Fruit fly (Drosophila melanogaster): ENCODE data around the gene Rh7.

Rh7 gene

DNA sequence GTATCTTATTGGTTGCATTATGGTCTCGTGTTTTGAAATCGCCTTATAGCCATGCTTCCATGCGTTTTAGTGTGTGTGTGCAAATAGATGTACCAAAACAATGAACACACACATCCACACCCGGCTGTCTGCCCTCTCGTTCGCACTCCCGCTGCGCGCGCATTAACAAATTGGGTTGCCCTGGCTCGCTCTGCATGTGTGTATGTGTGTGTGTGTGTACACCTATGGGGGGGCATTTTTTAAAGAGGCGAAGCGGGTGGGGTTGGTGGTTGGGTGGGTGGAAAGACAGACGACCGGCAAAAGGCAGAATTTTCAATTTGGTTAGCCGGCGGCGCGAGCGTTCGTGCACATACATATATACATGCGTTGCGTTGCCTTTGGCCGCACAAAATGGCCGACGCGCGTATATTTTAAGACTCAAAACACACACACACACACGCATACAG is 51.1 kb downstream of the Rh7 start (continued):
- TF ChIP-seq CG14441 (GFP tag; IDR thresholded peaks at IDR 0.05) (peak; percentile 53), sqz (GFP tag; optimal IDR thresholded peaks at IDR 0.05) (peak; percentile 28), Dref (GFP tag; IDR thresholded peaks at IDR 0.05) (peak; percentile 34; the same call in 1 of the 2 replicates), Xbp1 (GFP tag; optimal IDR thresholded peaks at IDR 0.05) (no peak), Nf-YB (GFP tag; optimal IDR thresholded peaks at IDR 0.05) (peak; percentile 67), onecut (GFP tag; IDR thresholded peaks at IDR 0.05) (peak; percentile 33; the same call in 1 of the 2 replicates), croc (GFP tag; conservative IDR thresholded peaks at IDR 0.05) (no peak), CG16813 (GFP tag; IDR thresholded peaks at IDR 0.05; ENCODE audit: partially characterized antibody) (no peak), CG17612 (GFP tag; IDR thresholded peaks at IDR 0.05) (no peak), tna (GFP tag; IDR thresholded peaks at IDR 0.05; ENCODE audit: partially characterized antibody) (peak; percentile 16; the same call in 1 of the 2 replicates), fu2 (GFP tag; optimal IDR thresholded peaks at IDR 0.05) (no peak), phol (tag; optimal IDR thresholded peaks at IDR 0.05) (peak; percentile 84), az2 (GFP tag; optimal IDR thresholded peaks at IDR 0.05) (no peak), odd (GFP tag; optimal IDR thresholded peaks at IDR 0.05) (no peak), Rfx (GFP tag; IDR thresholded peaks at IDR 0.05) (peak; percentile 39; the same call in 1 of the 2 replicates), run (tag; optimal IDR thresholded peaks at IDR 0.05) (peak; percentile 13), pita (GFP tag; optimal IDR thresholded peaks at IDR 0.05) (no peak), fru (optimal IDR thresholded peaks at IDR 0.05) (no peak), CG17829 (tag; optimal IDR thresholded peaks at IDR 0.05) (peak; percentile 40), CG10209 (GFP tag; optimal IDR thresholded peaks at IDR 0.05) (no peak), B-H2 (GFP tag; optimal IDR thresholded peaks at IDR 0.05) (peak; percentile 71), CrebB (tag; optimal IDR thresholded peaks at IDR 0.05) (peak; percentile 51), Lhr (GFP tag; optimal IDR thresholded peaks at IDR 0.05) (no peak), CG42726 (GFP tag; IDR thresholded peaks at IDR 0.05; ENCODE audit: partially characterized antibody) (peak; percentile 38; the same call in 1 of the 2 replicates), CG13424 (tag; optimal IDR thresholded peaks at IDR 0.05) (peak; percentile 29), CG17568 (GFP tag; optimal IDR thresholded peaks at IDR 0.05) (peak; percentile 40), CG11456 (GFP tag; IDR thresholded peaks at IDR 0.05) (no peak), CG4730 (GFP tag; IDR thresholded peaks at IDR 0.05) (no peak), hkb (optimal IDR thresholded peaks at IDR 0.05) (no peak), hkb (GFP tag; IDR thresholded peaks at IDR 0.05) (peak; percentile 40), exex (tag; optimal IDR thresholded peaks at IDR 0.05) (peak; percentile 61), Taf1 (GFP tag; IDR thresholded peaks at IDR 0.05) (peak; percentile 10; the same call in 1 of the 2 replicates), CG12071 (GFP tag; optimal IDR thresholded peaks at IDR 0.05) (peak; percentile 88), Gug (GFP tag; IDR thresholded peaks at IDR 0.05) (no peak), ERR (GFP tag; optimal IDR thresholded peaks at IDR 0.05) (no peak), CG13894 (tag; optimal IDR thresholded peaks at IDR 0.05) (no peak), CG7928 (GFP tag; optimal IDR thresholded peaks at IDR 0.05) (peak; percentile 60), al (GFP tag; IDR thresholded peaks at IDR 0.05) (no peak), grau (tag; optimal IDR thresholded peaks at IDR 0.05) (peak; percentile 36), CG32767 (GFP tag; IDR thresholded peaks at IDR 0.05) (peak; percentile 86), bigmax (GFP tag; optimal IDR thresholded peaks at IDR 0.05) (peak; percentile 77), gfzf (GFP tag; optimal IDR thresholded peaks at IDR 0.05) (no peak), CG7745 (tag; optimal IDR thresholded peaks at IDR 0.05) (no peak), PHDP (tag; optimal IDR thresholded peaks at IDR 0.05) (no peak), crc (GFP tag; optimal IDR thresholded peaks at IDR 0.05) (no peak), sens (GFP tag) (peak; percentile 60), CG17186 (GFP tag; optimal IDR thresholded peaks at IDR 0.05) (peak; percentile 14), CG10267 (tag; optimal IDR thresholded peaks at IDR 0.05) (no peak), Dbx (GFP tag; IDR thresholded peaks at IDR 0.05) (peak; percentile 54; the same call in 1 of the 3 replicates), pzg (GFP tag; optimal IDR thresholded peaks at IDR 0.05) (peak; percentile 42), trem (tag; optimal IDR thresholded peaks at IDR 0.05) (peak; percentile 19)

All from whole organism, embryonic.